Worm (Caenorhabditis elegans) whole organism, L1 larva: ENCODE results near the gene C01G6.3.

Source experiments
- blmp-1 ChIP-seq: fragments of 150-350 bp; optimal IDR thresholded peaks from 2 replicates; lab custom pipeline; 2014; ENCODE audit warnings: missing biosample characterization, missing genetic modification characterization
- ceh-82 ChIP-seq, 3 experiments: fragments of 150-350 bp in 1 of 3; sonication (generic microtip) in 2 of 3; optimal IDR thresholded peaks; 2 replicates each; lab custom pipeline; 2014 to 2017; ENCODE audit warnings: missing biosample characterization in 3 of 3, missing genetic modification characterization in 3 of 3
- elt-3 ChIP-seq, 6 experiments: fragments of 150-350 bp in 1 of 6; sonication (generic microtip); optimal IDR thresholded peaks; 2 replicates each; lab custom pipeline; 2017 to 2018; ENCODE audit warnings: missing biosample characterization in 6 of 6, missing genetic modification characterization in 6 of 6, inconsistent platforms in 1 of 6
- fkh-10 ChIP-seq: sonication (generic microtip); optimal IDR thresholded peaks from 2 replicates; lab custom pipeline; 2017; ENCODE audit warnings: missing biosample characterization, missing genetic modification reagents, missing genetic modification characterization
- lin-15B ChIP-seq: fragments of 150-350 bp; sonication (generic microtip); optimal IDR thresholded peaks from 3 replicates; lab custom pipeline; 2014; ENCODE audit warnings: missing biosample characterization, missing genetic modification characterization
- mdl-1 ChIP-seq, 2 experiments: fragments of 150-350 bp; optimal IDR thresholded peaks; 2 replicates each; lab custom pipeline; 2014 to 2017; ENCODE audit warnings: missing biosample characterization in 2 of 2, missing genetic modification characterization in 2 of 2, inconsistent platforms in 1 of 2
- nhr-28 ChIP-seq: fragments of 150-350 bp; optimal IDR thresholded peaks from 2 replicates; lab custom pipeline; 2014; ENCODE audit warnings: missing biosample characterization, missing genetic modification characterization
- nhr-77 ChIP-seq: fragments of 150-350 bp; optimal IDR thresholded peaks from 2 replicates; lab custom pipeline; 2014; ENCODE audit warnings: missing biosample characterization, missing genetic modification characterization
- unc-62 ChIP-seq: fragments of 150-350 bp; optimal IDR thresholded peaks from 2 replicates; lab custom pipeline; 2014; ENCODE audit warnings: missing biosample characterization, missing genetic modification reagents, missing genetic modification characterization
- zag-1 ChIP-seq: fragments of 150-350 bp; optimal IDR thresholded peaks from 2 replicates; lab custom pipeline; 2014; ENCODE audit warnings: missing biosample characterization, missing genetic modification characterization
- ztf-11 ChIP-seq, 2 experiments: sonication (generic microtip); optimal IDR thresholded peaks; 2 replicates each; lab custom pipeline; 2016 to 2017; ENCODE audit warnings: missing genetic modification characterization in 2 of 2, missing biosample characterization in 1 of 2, missing compliant biosample characterization in 1 of 2

DNA sequence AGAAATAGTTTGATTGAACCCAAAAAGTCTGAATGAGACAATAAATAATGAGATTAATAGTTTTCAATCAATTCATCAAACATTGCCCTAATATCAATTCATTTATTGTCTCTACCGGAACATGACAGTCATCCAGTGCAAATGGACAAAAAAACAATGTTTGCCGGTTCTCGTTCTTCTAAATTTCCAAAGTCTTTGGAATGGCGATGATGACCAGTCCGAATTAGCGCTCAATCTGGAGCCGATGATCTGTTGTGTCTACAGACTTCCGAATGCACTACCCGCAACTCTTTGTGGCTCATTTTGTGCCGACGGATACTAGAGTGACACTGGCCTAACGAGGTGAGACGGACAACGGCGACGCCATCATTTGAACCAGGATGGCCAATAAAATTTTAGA is 33.4 kb upstream of the C01G6.3 start, which contains the start of gene T26C5.3:
- TF ChIP-seq nhr-28 (no peak), fkh-10 (GFP tag; lab: Kevin White, UChicago) (no peak), unc-62 (no peak), mdl-1 (tag; optimal IDR thresholded peaks at IDR 0.05; lab: Kevin White, UChicago) (no peak), ztf-11 (tag; optimal IDR thresholded peaks at IDR 0.05; lab: Kevin White, UChicago) (no peak), blmp-1 (no peak), nhr-77 (tag; lab: Kevin White, UChicago) (no peak), elt-3 (tag; optimal IDR thresholded peaks at IDR 0.05; lab: Kevin White, UChicago) (no peak), zag-1 (tag; lab: Kevin White, UChicago) (no peak), ceh-82 (tag; optimal IDR thresholded peaks at IDR 0.05; lab: Kevin White, UChicago) (no peak), lin-15B (tag; lab: Kevin White, UChicago) (no peak)
